Fruit fly (Drosophila melanogaster): ENCODE measurements around the gene CG12814.

- TF ChIP-seq CTCF (optimal IDR thresholded peaks at IDR 0.05) (no peak), CG8478 (optimal IDR thresholded peaks at IDR 0.05) (no peak)
Measured at dm6 chr3R:10132906-10133416, 56.4 kb downstream of the CG12814 start.

Measured in S2 (cell line).